Worm (Caenorhabditis elegans): Measurements from ENCODE around the gene C25H3.16.

C25H3.16 gene

ce11 chrII:5661735-5662177 lies 4.3 kb upstream of the C25H3.16 start (continued):
- TF ChIP-seq ctbp-1 (GFP tag; IDR thresholded peaks at IDR 0.05) (peak; percentile 99), nhr-25 (tag; optimal IDR thresholded peaks at IDR 0.05; ENCODE audit: borderline replicate concordance, insufficient read depth) (peak; percentile 2), nhr-237 (tag; optimal IDR thresholded peaks at IDR 0.05) (peak; percentile 42), ZK546.5 (tag; optimal IDR thresholded peaks at IDR 0.05) (no peak), lir-3 (tag; optimal IDR thresholded peaks at IDR 0.05) (peak; percentile 72), snpc-1.2 (GFP tag; IDR thresholded peaks at IDR 0.05) (peak; percentile 94), lin-13 (GFP tag; optimal IDR thresholded peaks at IDR 0.05) (peak; percentile 76), F10B5.3 (tag; optimal IDR thresholded peaks at IDR 0.05) (peak; percentile 17), mdt-29 (GFP tag; IDR thresholded peaks at IDR 0.05) (peak; percentile 94), Y48G9A.11 (GFP tag; IDR thresholded peaks at IDR 0.05) (peak; percentile 95), arid-1 (GFP tag; conservative IDR thresholded peaks at IDR 0.05) (peak; percentile 97), T26A8.4 (GFP tag; IDR thresholded peaks at IDR 0.05) (peak; percentile 97), php-3 (GFP tag; IDR thresholded peaks at IDR 0.05) (peak; percentile 90), lin-29 (GFP tag; IDR thresholded peaks at IDR 0.05) (peak; percentile 89), tra-1 (GFP tag; IDR thresholded peaks at IDR 0.05) (peak; percentile 97), unc-130 (GFP tag; optimal IDR thresholded peaks at IDR 0.05) (peak; percentile 76), duxl-1 (tag; optimal IDR thresholded peaks at IDR 0.05; ENCODE audit: poor library complexity) (peak; percentile 69), lim-7 (GFP tag; IDR thresholded peaks at IDR 0.05) (peak; percentile 95), ZK337.2 (GFP tag; IDR thresholded peaks at IDR 0.05) (peak; percentile 88), lsy-2 (tag; optimal IDR thresholded peaks at IDR 0.05) (peak; percentile 86 to 89), dmd-9 (GFP tag; IDR thresholded peaks at IDR 0.05) (peak; percentile 80), nhr-10 (tag; optimal IDR thresholded peaks at IDR 0.05) (peak; percentile 77), nhr-76 (tag; optimal IDR thresholded peaks at IDR 0.05) (no peak), nhr-111 (GFP tag; optimal IDR thresholded peaks at IDR 0.05) (peak; percentile 99), pqm-1 (tag; optimal IDR thresholded peaks at IDR 0.05) (peak; percentile 11), sdz-12 (GFP tag; optimal IDR thresholded peaks at IDR 0.05) (peak; percentile 100), nhr-41 (GFP tag; IDR thresholded peaks at IDR 0.05) (peak; percentile 95), set-16 (GFP tag; IDR thresholded peaks at IDR 0.05) (peak; percentile 99), madf-5 (GFP tag; IDR thresholded peaks at IDR 0.05) (peak; percentile 95 to 98), Y75B8A.6 (GFP tag; IDR thresholded peaks at IDR 0.05) (peak; percentile 98), mes-2 (tag; optimal IDR thresholded peaks at IDR 0.05; ENCODE audit: poor library complexity, severe bottlenecking) (peak; percentile 86), ztf-7 (tag; optimal IDR thresholded peaks at IDR 0.05) (peak; percentile 9), rbr-2 (tag; optimal IDR thresholded peaks at IDR 0.05) (peak; percentile 96), lin-38 (GFP tag; IDR thresholded peaks at IDR 0.05) (peak; percentile 89), mdl-1 (tag; optimal IDR thresholded peaks at IDR 0.05) (peak; percentile 85 to 87), dpl-1 (GFP tag; optimal IDR thresholded peaks at IDR 0.05) (peak; percentile 37), F26F4.8 (GFP tag; conservative IDR thresholded peaks at IDR 0.05) (peak; percentile 57; the same call in 1 of the 2 replicates), spr-3 (GFP tag; optimal IDR thresholded peaks at IDR 0.05) (peak; percentile 94), unc-62 (GFP tag; optimal IDR thresholded peaks at IDR 0.05 in 1 of 2) (peak in 1 of 2 experiments; percentile 100), unc-62 (tag; optimal IDR thresholded peaks at IDR 0.05) (peak; percentile 45), tag-97 (GFP tag; IDR thresholded peaks at IDR 0.05) (peak; percentile 90), aly-2 (tag; optimal IDR thresholded peaks at IDR 0.05) (no peak), cey-2 (tag; optimal IDR thresholded peaks at IDR 0.05; ENCODE audit: borderline replicate concordance, insufficient read depth) (no peak), attf-4 (tag; optimal IDR thresholded peaks at IDR 0.05) (no peak), ama-1 (optimal IDR thresholded peaks at IDR 0.05) (peak; percentile 100), skn-1 (tag; optimal IDR thresholded peaks at IDR 0.05) (peak; percentile 62), zag-1 (tag; optimal IDR thresholded peaks at IDR 0.05) (peak; percentile 44), ceh-28 (tag; optimal IDR thresholded peaks at IDR 0.05) (peak; percentile 76), snpc-4 (tag; optimal IDR thresholded peaks at IDR 0.05) (no peak), zip-11 (GFP tag; IDR thresholded peaks at IDR 0.05) (peak; percentile 67; the same call in 1 of the 2 replicates), dmd-8 (GFP tag; IDR thresholded peaks at IDR 0.05) (peak; percentile 98)

All from whole organism, L4 larva.